Worm (Caenorhabditis elegans): Measurements from ENCODE around the gene pgp-3.

pgp-3 gene

ce11 chrX:11370090-11370489 is 18.1 kb downstream of the pgp-3 start:
- no peak for TF ChIP-seq irx-1 (tag; optimal IDR thresholded peaks at IDR 0.05)
- TF ChIP-seq nhr-19 (GFP tag; conservative IDR thresholded peaks at IDR 0.05) = no peak
- no peak for TF ChIP-seq mab-9 (GFP tag; IDR thresholded peaks at IDR 0.05)
- no peak for TF ChIP-seq fos-1 (tag; optimal IDR thresholded peaks at IDR 0.05)
- TF ChIP-seq hpl-2 (GFP tag; optimal IDR thresholded peaks at IDR 0.05) = no peak
- no peak for TF ChIP-seq sox-4 (tag; optimal IDR thresholded peaks at IDR 0.05)
- no peak for TF ChIP-seq ceh-63 (GFP tag; optimal IDR thresholded peaks at IDR 0.05)
- no peak for TF ChIP-seq aha-1 (tag; optimal IDR thresholded peaks at IDR 0.05)
- no peak for TF ChIP-seq ceh-88 (GFP tag; IDR thresholded peaks at IDR 0.05)

ce11 chrX:11375509-11375908 is 23.6 kb downstream of the pgp-3 start, which contains the start of gene F42E11.3:
TSS of gene F42E11.3 (minus strand) at chrX:11375609.
- no peak for TF ChIP-seq elt-2 (tag; optimal IDR thresholded peaks at IDR 0.05)
- no peak for TF ChIP-seq nhr-71 (tag; optimal IDR thresholded peaks at IDR 0.05)
- TF ChIP-seq efl-1 (optimal IDR thresholded peaks at IDR 0.05) = no peak
- TF ChIP-seq efl-1 (GFP tag; optimal IDR thresholded peaks at IDR 0.05 in 1 of 2) = no peak
- TF ChIP-seq fkh-10 (GFP tag; optimal IDR thresholded peaks at IDR 0.05) = no peak
- peak; percentile 66 for TF ChIP-seq hlh-4 (tag; optimal IDR thresholded peaks at IDR 0.05)
- TF ChIP-seq unc-130 (tag; optimal IDR thresholded peaks at IDR 0.05) = no peak
- peak; percentile 23 for TF ChIP-seq dsc-1 (tag; optimal IDR thresholded peaks at IDR 0.05)
- no peak for TF ChIP-seq nhr-76 (tag; optimal IDR thresholded peaks at IDR 0.05)
- no peak for TF ChIP-seq ceh-8 (GFP tag; optimal IDR thresholded peaks at IDR 0.05)
- TF ChIP-seq ceh-90 (tag; optimal IDR thresholded peaks at IDR 0.05) = no peak
- TF ChIP-seq vab-15 (tag; optimal IDR thresholded peaks at IDR 0.05) = no peak
- TF ChIP-seq tlp-1 (tag; optimal IDR thresholded peaks at IDR 0.05) = no peak

- TF ChIP-seq vab-15 (tag; optimal IDR thresholded peaks at IDR 0.05) (no peak), tlp-1 (tag; optimal IDR thresholded peaks at IDR 0.05) (no peak), elt-2 (tag; optimal IDR thresholded peaks at IDR 0.05) (no peak), ceh-82 (tag; optimal IDR thresholded peaks at IDR 0.05) (no peak)
Observed at ce11 chrX:11377370-11377769, 25.4 kb downstream of the pgp-3 start, which contains the start of gene tni-1. TSS of gene tni-1 (minus strand) at chrX:11377470.

ce11 chrX:11379135-11379781 is 27.3 kb downstream of the pgp-3 start:
- TF ChIP-seq lin-14 (GFP tag; optimal IDR thresholded peaks at IDR 0.05) (peak; percentile 85), tbx-2 (tag; optimal IDR thresholded peaks at IDR 0.05) (peak; percentile 16), nhr-20 (tag; optimal IDR thresholded peaks at IDR 0.05) (peak; percentile 35), xbp-1 (tag; optimal IDR thresholded peaks at IDR 0.05) (peak; percentile 9), snu-23 (GFP tag; optimal IDR thresholded peaks at IDR 0.05) (peak; percentile 51), rnt-1 (tag; optimal IDR thresholded peaks at IDR 0.05) (peak; percentile 77), unc-86 (tag; optimal IDR thresholded peaks at IDR 0.05) (no peak), mep-1 (tag; optimal IDR thresholded peaks at IDR 0.05) (no peak), mab-9 (GFP tag; IDR thresholded peaks at IDR 0.05) (no peak), nhr-237 (tag; optimal IDR thresholded peaks at IDR 0.05) (no peak), lin-35 (GFP tag; optimal IDR thresholded peaks at IDR 0.05) (no peak), ceh-88 (GFP tag; IDR thresholded peaks at IDR 0.05) (no peak), nhr-47 (tag; optimal IDR thresholded peaks at IDR 0.05) (peak; percentile 2), swsn-7 (tag; optimal IDR thresholded peaks at IDR 0.05) (peak; percentile 25), C16A3.4 (tag; optimal IDR thresholded peaks at IDR 0.05) (no peak), nhr-71 (tag; optimal IDR thresholded peaks at IDR 0.05) (peak; percentile 87), fkh-4 (tag; optimal IDR thresholded peaks at IDR 0.05; ENCODE audit: borderline replicate concordance) (peak; percentile 54), unc-30 (tag; optimal IDR thresholded peaks at IDR 0.05) (no peak), tlp-1 (tag; optimal IDR thresholded peaks at IDR 0.05) (no peak), pag-3 (tag; optimal IDR thresholded peaks at IDR 0.05; ENCODE audit: borderline replicate concordance, insufficient read depth) (peak; percentile 78), efl-1 (optimal IDR thresholded peaks at IDR 0.05) (no peak), efl-1 (GFP tag; optimal IDR thresholded peaks at IDR 0.05 in 1 of 2) (peak in 1 of 2 experiments; percentile 63), ama-1 (optimal IDR thresholded peaks at IDR 0.05) (no peak), nhr-19 (GFP tag; conservative IDR thresholded peaks at IDR 0.05) (peak; percentile 63), lsy-2 (tag; optimal IDR thresholded peaks at IDR 0.05) (peak in 1 of 2 experiments; percentile 28), dsc-1 (tag; optimal IDR thresholded peaks at IDR 0.05) (peak; percentile 84), lin-39 (tag; optimal IDR thresholded peaks at IDR 0.05) (no peak), nhr-12 (tag; optimal IDR thresholded peaks at IDR 0.05) (no peak), ztf-11 (tag; optimal IDR thresholded peaks at IDR 0.05) (no peak), fkh-10 (GFP tag; optimal IDR thresholded peaks at IDR 0.05) (peak; percentile 70), nhr-90 (tag; optimal IDR thresholded peaks at IDR 0.05; ENCODE audit: poor library complexity) (no peak), unc-130 (tag; optimal IDR thresholded peaks at IDR 0.05) (peak; percentile 60)
